Fruit fly (Drosophila melanogaster) S2 (cell line): ENCODE results near the gene CG6006.

ENCODE experiments used
- CG8478 ChIP-seq: fragments of >200 bp; optimal IDR thresholded peaks from 2 replicates; lab custom pipeline; 2018
- CTCF ChIP-seq, 2 experiments: fragments of >200 bp; optimal IDR thresholded peaks; 2 replicates each; lab custom pipeline; 2018

- TF ChIP-seq CG8478 (lab: Kevin White, UChicago) (no peak), CTCF (optimal IDR thresholded peaks at IDR 0.05; lab: Kevin White, UChicago) (no peak)
Measured at dm6 chr3R:16208924-16209713, 54.3 kb downstream of the CG6006 start.
